Fruit fly (Drosophila melanogaster) whole organism, adult: ENCODE results near the gene schlank.
A peak's percentile ranks its signal among the peaks of the same experiment; 100 is the strongest.

Experiments
- CG11617 ChIP-seq: fragments of 200-800 bp; sonication (Bioruptor generic); optimal IDR thresholded peaks from 2 replicates; lab custom pipeline; 2017; ENCODE audit warnings: mild to moderate bottlenecking, missing biosample characterization, missing genetic modification reagents, missing genetic modification characterization
- CG12768 ChIP-seq: fragments of 200-800 bp; sonication (Bioruptor generic); optimal IDR thresholded peaks from 2 replicates; lab custom pipeline; 2017; ENCODE audit warnings: missing biosample characterization, missing genetic modification characterization, mild to moderate bottlenecking, moderate library complexity, missing genetic modification reagents
- CG14711 ChIP-seq: fragments of 200-800 bp; sonication (Bioruptor generic); optimal IDR thresholded peaks from 2 replicates; lab custom pipeline; 2018; ENCODE audit warnings: missing biosample characterization, mild to moderate bottlenecking, missing genetic modification characterization, moderate library complexity
- CG1620 ChIP-seq: fragments of 200-800 bp; sonication (Bioruptor generic); optimal IDR thresholded peaks from 2 replicates; lab custom pipeline; 2016; ENCODE audit warnings: missing biosample characterization, missing genetic modification characterization
- CG33017 ChIP-seq: fragments of 200-800 bp; sonication (Bioruptor generic); optimal IDR thresholded peaks from 2 replicates; lab custom pipeline; 2018; ENCODE audit warnings: missing biosample characterization, mild to moderate bottlenecking, missing genetic modification characterization, moderate library complexity
- CG5204 ChIP-seq: fragments of 200-800 bp; sonication (Bioruptor generic); optimal IDR thresholded peaks from 2 replicates; lab custom pipeline; 2016; ENCODE audit warnings: missing biosample characterization, missing genetic modification characterization
- CG7045 ChIP-seq: fragments of 200-800 bp; sonication (Bioruptor generic); optimal IDR thresholded peaks from 2 replicates; lab custom pipeline; 2017; ENCODE audit warnings: missing biosample characterization, mild to moderate bottlenecking, missing genetic modification characterization
- CG7101 ChIP-seq: fragments of 200-800 bp; sonication (Bioruptor generic); optimal IDR thresholded peaks from 2 replicates; lab custom pipeline; 2018; ENCODE audit warnings: missing biosample characterization, mild to moderate bottlenecking, missing genetic modification characterization, moderate library complexity
- Clk ChIP-seq: fragments of 200-800 bp; sonication (Bioruptor generic); optimal IDR thresholded peaks from 2 replicates; lab custom pipeline; 2017; ENCODE audit warnings: missing biosample characterization, missing genetic modification characterization
- Crg-1 ChIP-seq: fragments of 200-800 bp; sonication (Bioruptor generic); optimal IDR thresholded peaks from 2 replicates; lab custom pipeline; 2016; ENCODE audit warnings: missing biosample characterization, missing genetic modification characterization
- Hr96 ChIP-seq: fragments of 200-800 bp; sonication (Bioruptor generic); optimal IDR thresholded peaks from 2 replicates; lab custom pipeline; 2016; ENCODE audit warnings: missing biosample characterization, missing genetic modification characterization
- Mnt ChIP-seq: fragments of 200-800 bp; sonication (Bioruptor generic); optimal IDR thresholded peaks from 2 replicates; lab custom pipeline; 2016; ENCODE audit warnings: missing biosample characterization, mild to moderate bottlenecking, missing genetic modification characterization
- bab1 ChIP-seq: fragments of 200-800 bp; sonication (Bioruptor generic); optimal IDR thresholded peaks from 3 replicates; lab custom pipeline; 2019; ENCODE audit warnings: missing biosample characterization, mild to moderate bottlenecking, missing genetic modification characterization, moderate library complexity
- cic ChIP-seq: fragments of 200-800 bp; sonication (Bioruptor generic); optimal IDR thresholded peaks from 2 replicates; lab custom pipeline; 2017; ENCODE audit warnings: missing biosample characterization, mild to moderate bottlenecking, missing genetic modification characterization, moderate library complexity
- cnc ChIP-seq, 2 experiments: fragments of >200 bp; optimal IDR thresholded peaks; 2 replicates each; lab custom pipeline; 2017
- kay ChIP-seq: fragments of 200-800 bp; sonication (Bioruptor generic); peaks from one replicate; lab custom pipeline; 2016; ENCODE audit warnings: missing biosample characterization, missing genetic modification characterization, borderline replicate concordance
- ovo ChIP-seq: fragments of 200-800 bp; sonication (Bioruptor generic); optimal IDR thresholded peaks from 2 replicates; lab custom pipeline; 2016; ENCODE audit warnings: missing biosample characterization, missing genetic modification characterization
- pad ChIP-seq: fragments of 200-800 bp; sonication (Bioruptor generic); optimal IDR thresholded peaks from 3 replicates; lab custom pipeline; 2017; ENCODE audit warnings: missing biosample characterization, missing genetic modification characterization, mild to moderate bottlenecking, moderate library complexity, missing genetic modification reagents
- tj ChIP-seq: fragments of 200-800 bp; sonication (Bioruptor generic); optimal IDR thresholded peaks from 3 replicates; lab custom pipeline; 2017; ENCODE audit warnings: missing biosample characterization, mild to moderate bottlenecking, missing genetic modification characterization, moderate library complexity
- toe ChIP-seq: fragments of 200-800 bp; sonication (Bioruptor generic); optimal IDR thresholded peaks from 2 replicates; lab custom pipeline; 2016; ENCODE audit warnings: missing biosample characterization, missing genetic modification characterization

Gene schlank

dm6 chrX:6287842-6288241 is 20.8 kb upstream of the schlank start, which contains the start of the genes Top3beta and wuho:
Gene Top3beta, minus strand, starts transcription at chrX:6287990.
Gene wuho, plus strand, starts transcription at chrX:6288100.
- TF ChIP-seq Clk (GFP tag; lab: Kevin White, UChicago) (no peak), CG5204 (GFP tag; lab: Kevin White, UChicago) (no peak), CG14711 (tag; lab: Kevin White, UChicago) (peak; percentile 44), cic (GFP tag; lab: Kevin White, UChicago) (peak; percentile 65), CG7101 (tag; lab: Kevin White, UChicago) (peak; percentile 68), tj (GFP tag; lab: Kevin White, UChicago) (peak; percentile 31), bab1 (GFP tag; lab: Kevin White, UChicago) (peak; percentile 83), cnc (optimal IDR thresholded peaks at IDR 0.05; lab: Kevin White, UChicago) (no peak), toe (GFP tag; lab: Kevin White, UChicago) (no peak), kay (GFP tag; lab: Kevin White, UChicago) (no peak), CG11617 (GFP tag; lab: Kevin White, UChicago) (peak; percentile 37), Mnt (GFP tag; lab: Kevin White, UChicago) (peak; percentile 96), CG1620 (GFP tag; lab: Kevin White, UChicago) (peak; percentile 51), Crg-1 (GFP tag; lab: Kevin White, UChicago) (peak; percentile 47), CG33017 (tag; lab: Kevin White, UChicago) (peak; percentile 20), Hr96 (GFP tag; lab: Kevin White, UChicago) (no peak), CG7045 (no peak), CG12768 (no peak), pad (GFP tag; lab: Kevin White, UChicago) (peak; percentile 72), ovo (peak; percentile 57)

- TF ChIP-seq tj (GFP tag; lab: Kevin White, UChicago): peak; percentile 11
- no peak for TF ChIP-seq kay (GFP tag; lab: Kevin White, UChicago)
- peak; percentile 24 for TF ChIP-seq bab1 (GFP tag; lab: Kevin White, UChicago)
Observed at dm6 chrX:6283470-6283869, 16.4 kb upstream of the schlank start, which contains the start of gene CG11700. Gene CG11700, minus strand, starts transcription at chrX:6283575.

dm6 chrX:6279629-6280073 is 12.6 kb upstream of the schlank start, which contains the start of gene Ubi-p5E:
Gene Ubi-p5E, minus strand, starts transcription at chrX:6279647.
- TF ChIP-seq CG14711 (tag; lab: Kevin White, UChicago) (no peak), tj (GFP tag; lab: Kevin White, UChicago) (peak; percentile 71)

dm6 chrX:6278879-6279628 is 12.0 kb upstream of the schlank start:
- TF ChIP-seq toe (GFP tag; lab: Kevin White, UChicago) (no peak), CG33017 (tag; lab: Kevin White, UChicago) (peak; percentile 34), Hr96 (GFP tag; lab: Kevin White, UChicago) (peak; percentile 42), bab1 (GFP tag; lab: Kevin White, UChicago) (peak; percentile 55), ovo (peak; percentile 56), Crg-1 (GFP tag; lab: Kevin White, UChicago) (peak; percentile 20), Mnt (GFP tag; lab: Kevin White, UChicago) (peak; percentile 66), cic (GFP tag; lab: Kevin White, UChicago) (peak; percentile 32), CG1620 (GFP tag; lab: Kevin White, UChicago) (peak; percentile 49), CG7101 (tag; lab: Kevin White, UChicago) (peak; percentile 67), CG5204 (GFP tag; lab: Kevin White, UChicago) (no peak), tj (GFP tag; lab: Kevin White, UChicago) (peak; percentile 41), pad (GFP tag; lab: Kevin White, UChicago) (peak; percentile 65), kay (GFP tag; lab: Kevin White, UChicago) (no peak), CG7045 (no peak), CG12768 (peak; percentile 0), CG14711 (tag; lab: Kevin White, UChicago) (no peak), CG11617 (GFP tag; lab: Kevin White, UChicago) (peak; percentile 38), cnc (optimal IDR thresholded peaks at IDR 0.05; lab: Kevin White, UChicago) (no peak)

dm6 chrX:6276590-6276989 is 9.6 kb upstream of the schlank start, which contains the start of gene CG3566:
Gene CG3566, minus strand, starts transcription at chrX:6276724.
- TF ChIP-seq tj (GFP tag; lab: Kevin White, UChicago) (peak; percentile 17), Mnt (GFP tag; lab: Kevin White, UChicago) (peak; percentile 48), cnc (optimal IDR thresholded peaks at IDR 0.05; lab: Kevin White, UChicago) (no peak), Clk (GFP tag; lab: Kevin White, UChicago) (no peak), Hr96 (GFP tag; lab: Kevin White, UChicago) (no peak), CG12768 (no peak), bab1 (GFP tag; lab: Kevin White, UChicago) (peak; percentile 47), kay (GFP tag; lab: Kevin White, UChicago) (peak; percentile 55), ovo (peak; percentile 11), CG33017 (tag; lab: Kevin White, UChicago) (no peak), CG14711 (tag; lab: Kevin White, UChicago) (peak; percentile 3)
